Worm (Caenorhabditis elegans) whole organism, L1 larva: ENCODE measurements around the gene T28A11.17.

Experiments
- C04F5.9 ChIP-seq: sonication (generic microtip); optimal IDR thresholded peaks from 2 replicates; lab custom pipeline; 2016; ENCODE audit warnings: missing genetic modification characterization, missing compliant biosample characterization
- F16B12.6 ChIP-seq: fragments of 150-350 bp; optimal IDR thresholded peaks from 2 replicates; lab custom pipeline; 2014; ENCODE audit warnings: missing biosample characterization, missing genetic modification characterization
- Y116A8C.19 ChIP-seq: sonication (generic microtip); optimal IDR thresholded peaks from 2 replicates; lab custom pipeline; 2016; ENCODE audit warnings: missing compliant biosample characterization, missing genetic modification characterization, borderline replicate concordance
- aly-2 ChIP-seq: fragments of 150-350 bp; optimal IDR thresholded peaks from 2 replicates; lab custom pipeline; 2014; ENCODE audit warnings: missing biosample characterization, missing genetic modification characterization
- ama-1 ChIP-seq: fragments of 150-350 bp; optimal IDR thresholded peaks from 2 replicates; lab custom pipeline; 2014
- blmp-1 ChIP-seq: fragments of 150-350 bp; optimal IDR thresholded peaks from 2 replicates; lab custom pipeline; 2014; ENCODE audit warnings: missing biosample characterization, missing genetic modification characterization
- ceh-63 ChIP-seq: fragments of 200-800 bp; sonication (Bioruptor generic); optimal IDR thresholded peaks from 2 replicates; lab custom pipeline; 2018; ENCODE audit warnings: mild to moderate bottlenecking, missing genetic modification characterization, missing compliant biosample characterization
- ceh-8 ChIP-seq: fragments of 200-800 bp; sonication (Bioruptor generic); optimal IDR thresholded peaks from 2 replicates; lab custom pipeline; 2018; ENCODE audit warnings: mild to moderate bottlenecking, missing genetic modification characterization, moderate library complexity, missing compliant biosample characterization
- ceh-90 ChIP-seq: sonication (generic microtip); optimal IDR thresholded peaks from 2 replicates; lab custom pipeline; 2016; ENCODE audit warnings: missing genetic modification characterization, missing compliant biosample characterization
- ces-1 ChIP-seq: fragments of 150-350 bp; optimal IDR thresholded peaks from 2 replicates; lab custom pipeline; 2014; ENCODE audit warnings: missing biosample characterization, missing genetic modification reagents, missing genetic modification characterization
- dpl-1 ChIP-seq, 3 experiments: fragments of 150-350 bp in 2 of 3; sonication (generic microtip) in 1 of 3; optimal IDR thresholded peaks; 2 replicates each; lab custom pipeline; 2014 to 2017; ENCODE audit warnings: missing biosample characterization in 3 of 3, missing genetic modification characterization in 3 of 3, missing genetic modification reagents in 3 of 3
- dsc-1 ChIP-seq: sonication (generic microtip); optimal IDR thresholded peaks from 2 replicates; lab custom pipeline; 2016; ENCODE audit warnings: mild to moderate bottlenecking, missing genetic modification characterization, missing compliant biosample characterization
- efl-1 ChIP-seq, 4 experiments: fragments of 150-350 bp; optimal IDR thresholded peaks in 3 of 4; peaks in 1 of 4; 1 replicate in 1 of 4; 2 replicates in 3 of 4; lab custom pipeline; 2014; ENCODE audit warnings: missing biosample characterization in 2 of 4, missing genetic modification characterization in 2 of 4, missing genetic modification reagents in 2 of 4
- egl-13 ChIP-seq: sonication (generic microtip); optimal IDR thresholded peaks from 2 replicates; lab custom pipeline; 2016; ENCODE audit warnings: missing genotype, missing genetic modification reagents, missing genetic modification characterization, missing compliant biosample characterization
- fkh-10 ChIP-seq: sonication (generic microtip); optimal IDR thresholded peaks from 2 replicates; lab custom pipeline; 2017; ENCODE audit warnings: missing biosample characterization, missing genetic modification reagents, missing genetic modification characterization
- fkh-8 ChIP-seq: sonication (generic microtip); optimal IDR thresholded peaks from 2 replicates; lab custom pipeline; 2016; ENCODE audit warnings: mild to moderate bottlenecking, missing genetic modification characterization, missing compliant biosample characterization
- fos-1 ChIP-seq: fragments of 150-350 bp; optimal IDR thresholded peaks from 2 replicates; lab custom pipeline; 2014; ENCODE audit warnings: missing biosample characterization, missing genetic modification characterization
- grh-1 ChIP-seq: fragments of 200-800 bp; sonication (Bioruptor generic); IDR thresholded peaks from 2 replicates; pipeline ENCODE4 v1.3.6; 2022; ENCODE audit warnings: missing genetic modification reagents, missing genetic modification characterization, missing compliant biosample characterization
- hlh-4 ChIP-seq: sonication (generic microtip); optimal IDR thresholded peaks from 2 replicates; lab custom pipeline; 2016; ENCODE audit warnings: mild to moderate bottlenecking, missing genetic modification characterization, missing compliant biosample characterization
- hpl-2 ChIP-seq: fragments of 150-350 bp; optimal IDR thresholded peaks from 2 replicates; lab custom pipeline; 2014; ENCODE audit warnings: missing biosample characterization, missing genetic modification reagents, missing genetic modification characterization
- irx-1 ChIP-seq: sonication (generic microtip); optimal IDR thresholded peaks from 2 replicates; lab custom pipeline; 2016; ENCODE audit warnings: missing genetic modification characterization, missing compliant biosample characterization
- isw-1 ChIP-seq: fragments of 200-800 bp; sonication (Bioruptor generic); IDR thresholded peaks from 2 replicates; pipeline ENCODE4 v1.3.6; 2022; ENCODE audit warnings: missing genetic modification characterization, missing compliant biosample characterization
- jun-1 ChIP-seq: fragments of 150-350 bp; optimal IDR thresholded peaks from 2 replicates; lab custom pipeline; 2014; ENCODE audit warnings: missing biosample characterization, missing genetic modification reagents, missing genetic modification characterization
- lin-15B ChIP-seq: fragments of 150-350 bp; sonication (generic microtip); optimal IDR thresholded peaks from 3 replicates; lab custom pipeline; 2014; ENCODE audit warnings: missing biosample characterization, missing genetic modification characterization
- lin-39 ChIP-seq: fragments of 150-350 bp; optimal IDR thresholded peaks from 2 replicates; lab custom pipeline; 2014; ENCODE audit warnings: missing biosample characterization, missing genetic modification reagents, missing genetic modification characterization
- mdl-1 ChIP-seq, 2 experiments: fragments of 150-350 bp; optimal IDR thresholded peaks; 2 replicates each; lab custom pipeline; 2014 to 2017; ENCODE audit warnings: missing biosample characterization in 2 of 2, missing genetic modification characterization in 2 of 2, inconsistent platforms in 1 of 2
- mep-1 ChIP-seq: fragments of 150-350 bp; optimal IDR thresholded peaks from 2 replicates; lab custom pipeline; 2014; ENCODE audit warnings: missing biosample characterization, missing genetic modification characterization
- nhr-12 ChIP-seq: sonication (generic microtip); optimal IDR thresholded peaks from 2 replicates; lab custom pipeline; 2017; ENCODE audit warnings: missing biosample characterization, missing genetic modification characterization
- nhr-20 ChIP-seq: sonication (generic microtip); optimal IDR thresholded peaks from 2 replicates; lab custom pipeline; 2016; ENCODE audit warnings: mild to moderate bottlenecking, missing genetic modification characterization, missing compliant biosample characterization
- nhr-237 ChIP-seq: fragments of 150-350 bp; optimal IDR thresholded peaks from 2 replicates; lab custom pipeline; 2014; ENCODE audit warnings: missing biosample characterization, missing genetic modification characterization
- nhr-76 ChIP-seq: sonication (generic microtip); optimal IDR thresholded peaks from 2 replicates; lab custom pipeline; 2017; ENCODE audit warnings: missing biosample characterization, missing genetic modification characterization
- nhr-77 ChIP-seq: fragments of 150-350 bp; optimal IDR thresholded peaks from 2 replicates; lab custom pipeline; 2014; ENCODE audit warnings: missing biosample characterization, missing genetic modification characterization
- nhr-85 ChIP-seq: sonication (generic microtip); peaks from one replicate; lab custom pipeline; 2016; ENCODE audit warnings: missing genetic modification characterization, inconsistent platforms, missing compliant biosample characterization
- pag-3 ChIP-seq: sonication (generic microtip); optimal IDR thresholded peaks from 2 replicates; lab custom pipeline; 2017; ENCODE audit warnings: missing genetic modification characterization, mild to moderate bottlenecking, missing compliant biosample characterization, antibody characterized with exemption, borderline replicate concordance; ENCODE audit not compliant: insufficient read depth
- pax-3 ChIP-seq: fragments of 200-800 bp; sonication (Bioruptor generic); optimal IDR thresholded peaks from 2 replicates; lab custom pipeline; 2018; ENCODE audit warnings: mild to moderate bottlenecking, missing genetic modification characterization, moderate library complexity, missing compliant biosample characterization
- pqm-1 ChIP-seq: sonication (generic microtip); optimal IDR thresholded peaks from 3 replicates; lab custom pipeline; 2017; ENCODE audit warnings: missing biosample characterization, missing genetic modification characterization
- snpc-4 ChIP-seq: fragments of 150-350 bp; optimal IDR thresholded peaks from 2 replicates; lab custom pipeline; 2014; ENCODE audit warnings: missing biosample characterization, missing genetic modification characterization
- sox-4 ChIP-seq: sonication (generic microtip); optimal IDR thresholded peaks from 2 replicates; lab custom pipeline; 2016; ENCODE audit warnings: missing genetic modification characterization, missing compliant biosample characterization
- tlp-1 ChIP-seq: fragments of 150-350 bp; optimal IDR thresholded peaks from 2 replicates; lab custom pipeline; 2014; ENCODE audit warnings: missing biosample characterization, missing genetic modification characterization
- unc-62 ChIP-seq: fragments of 150-350 bp; optimal IDR thresholded peaks from 2 replicates; lab custom pipeline; 2014; ENCODE audit warnings: missing biosample characterization, missing genetic modification reagents, missing genetic modification characterization
- unc-98 ChIP-seq: fragments of 200-800 bp; sonication (Bioruptor generic); IDR thresholded peaks from 2 replicates; pipeline ENCODE4 v1.3.6; 2022; ENCODE audit warnings: missing genetic modification characterization, missing compliant biosample characterization
- vab-15 ChIP-seq: sonication (generic microtip); optimal IDR thresholded peaks from 2 replicates; lab custom pipeline; 2017; ENCODE audit warnings: missing genotype, mild to moderate bottlenecking, missing genetic modification characterization, missing compliant biosample characterization
- zag-1 ChIP-seq: fragments of 150-350 bp; optimal IDR thresholded peaks from 2 replicates; lab custom pipeline; 2014; ENCODE audit warnings: missing biosample characterization, missing genetic modification characterization
- ztf-11 ChIP-seq, 2 experiments: sonication (generic microtip); optimal IDR thresholded peaks; 2 replicates each; lab custom pipeline; 2016 to 2017; ENCODE audit warnings: missing genetic modification characterization in 2 of 2, missing biosample characterization in 1 of 2, missing compliant biosample characterization in 1 of 2
- ztf-4 ChIP-seq: fragments of 150-350 bp; optimal IDR thresholded peaks from 2 replicates; lab custom pipeline; 2014; ENCODE audit warnings: missing biosample characterization, missing genetic modification characterization

T28A11.17 gene

DNA sequence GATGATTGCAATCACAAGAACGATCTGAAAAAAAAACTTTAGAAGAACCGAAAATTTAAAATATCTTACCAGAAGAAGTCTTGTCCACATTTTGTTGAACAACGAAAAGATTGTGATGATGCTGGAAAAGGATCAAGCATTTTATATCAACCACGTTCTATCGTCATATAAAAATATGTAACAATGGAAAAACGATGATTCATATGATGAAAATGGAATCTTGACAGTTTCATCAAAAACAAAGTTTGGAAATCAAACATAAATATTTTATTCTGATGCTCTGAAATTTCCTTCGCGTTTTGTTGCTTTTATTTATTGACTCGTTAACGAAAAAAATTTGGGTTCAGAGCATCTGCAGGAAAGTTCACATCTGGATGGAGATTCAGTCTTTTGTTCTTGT lies 29.5 kb downstream of the T28A11.17 start, which contains the start of the genes K08D9.9 and str-16:
TSS of gene K08D9.9 (minus strand) at position 101 of the 400 bp plus-strand sequence.
TSS of gene str-16 (plus strand) at position 266 of the 400 bp plus-strand sequence.
- TF ChIP-seq fkh-10 (GFP tag; lab: Kevin White, UChicago) (no peak), aly-2 (tag; lab: Kevin White, UChicago) (no peak), nhr-237 (tag; lab: Kevin White, UChicago) (no peak), irx-1 (tag; lab: Kevin White, UChicago) (no peak), fkh-8 (tag; lab: Kevin White, UChicago) (no peak), lin-15B (tag; lab: Kevin White, UChicago) (no peak), sox-4 (tag; lab: Kevin White, UChicago) (no peak), nhr-77 (tag; lab: Kevin White, UChicago) (no peak), jun-1 (tag; lab: Kevin White, UChicago) (no peak)

ce11 chrV:3234887-3235286 lies 31.2 kb downstream of the T28A11.17 start, which contains the start of gene K08D9.6:
TSS of gene K08D9.6 (minus strand) at chrV:3234987.
- TF ChIP-seq vab-15 (tag; lab: Kevin White, UChicago) (no peak), snpc-4 (tag; lab: Kevin White, UChicago) (no peak), ceh-63 (GFP tag; lab: Kevin White, UChicago) (no peak), dsc-1 (tag; lab: Kevin White, UChicago) (no peak), ces-1 (no peak), unc-98 (GFP tag; lab: Robert Waterston, UW) (no peak), F16B12.6 (no peak), pax-3 (tag; lab: Kevin White, UChicago) (no peak), zag-1 (no peak), lin-39 (tag; lab: Kevin White, UChicago) (no peak), mdl-1 (tag; optimal IDR thresholded peaks at IDR 0.05; lab: Kevin White, UChicago) (no peak), ztf-4 (tag; lab: Kevin White, UChicago) (no peak)

DNA sequence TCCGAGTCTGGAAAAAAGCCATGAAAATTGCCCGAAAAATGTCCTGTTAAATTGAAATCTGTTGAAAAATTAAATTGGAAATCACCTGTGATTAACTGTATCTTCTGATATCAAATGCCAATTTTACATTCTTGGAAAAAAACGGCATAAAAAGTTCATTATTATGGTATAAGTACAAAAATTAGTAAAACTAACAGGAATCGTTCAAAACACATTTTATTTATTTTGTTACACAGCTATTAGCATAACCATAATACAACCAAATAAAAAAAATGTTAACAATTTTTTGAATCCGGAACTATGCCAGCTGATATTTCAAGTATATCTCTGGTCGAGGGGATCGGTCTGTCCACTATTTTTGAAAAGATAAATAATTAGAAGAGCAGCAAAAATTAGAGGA lies 35.5 kb downstream of the T28A11.17 start, which contains the start of gene K08D9.10:
TSS of gene K08D9.10 (plus strand) at position 301 of the 400 bp plus-strand sequence.
- TF ChIP-seq Y116A8C.19 (tag; lab: Kevin White, UChicago) = no peak
- no peak for TF ChIP-seq unc-62
- TF ChIP-seq snpc-4 (tag; lab: Kevin White, UChicago) = no peak
- TF ChIP-seq hlh-4 (tag; lab: Kevin White, UChicago) = no peak
- TF ChIP-seq, all 84 proteins: peak for 0

DNA sequence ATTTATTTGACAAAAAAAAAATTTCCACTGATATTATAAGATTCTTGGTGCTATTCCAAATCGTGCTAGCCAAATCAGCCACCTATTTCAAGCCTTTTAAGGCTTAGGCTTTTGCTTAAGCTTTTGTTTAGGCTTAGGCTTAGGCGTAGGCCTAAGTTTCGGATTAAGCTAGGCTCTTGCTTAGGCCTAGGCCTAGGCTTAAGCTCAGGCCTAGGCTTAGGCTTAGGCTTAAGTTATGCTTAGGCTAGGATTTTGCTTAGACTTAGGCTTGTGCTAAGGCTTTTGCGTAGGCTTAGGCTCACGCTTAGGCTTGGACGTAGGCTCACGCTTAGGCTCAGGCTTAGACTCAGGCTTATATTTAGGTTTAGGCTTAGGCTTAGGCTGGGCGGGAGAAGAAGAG lies 35.9 kb downstream of the T28A11.17 start:
- TF ChIP-seq pag-3 (tag; lab: Kevin White, UChicago) (no peak), hlh-4 (tag; lab: Kevin White, UChicago) (no peak), fkh-10 (GFP tag; lab: Kevin White, UChicago) (no peak), vab-15 (tag; lab: Kevin White, UChicago) (no peak), unc-62 (no peak), ama-1 (lab: Kevin White, UChicago) (no peak), isw-1 (no peak), nhr-12 (tag; lab: Kevin White, UChicago) (no peak), fos-1 (no peak), nhr-20 (tag; lab: Kevin White, UChicago) (no peak), blmp-1 (no peak), pqm-1 (tag; lab: Kevin White, UChicago) (no peak), dsc-1 (tag; lab: Kevin White, UChicago) (no peak), unc-98 (GFP tag; lab: Robert Waterston, UW) (no peak), lin-39 (tag; lab: Kevin White, UChicago) (no peak), ceh-8 (GFP tag; lab: Kevin White, UChicago) (no peak), hpl-2 (no peak)

DNA sequence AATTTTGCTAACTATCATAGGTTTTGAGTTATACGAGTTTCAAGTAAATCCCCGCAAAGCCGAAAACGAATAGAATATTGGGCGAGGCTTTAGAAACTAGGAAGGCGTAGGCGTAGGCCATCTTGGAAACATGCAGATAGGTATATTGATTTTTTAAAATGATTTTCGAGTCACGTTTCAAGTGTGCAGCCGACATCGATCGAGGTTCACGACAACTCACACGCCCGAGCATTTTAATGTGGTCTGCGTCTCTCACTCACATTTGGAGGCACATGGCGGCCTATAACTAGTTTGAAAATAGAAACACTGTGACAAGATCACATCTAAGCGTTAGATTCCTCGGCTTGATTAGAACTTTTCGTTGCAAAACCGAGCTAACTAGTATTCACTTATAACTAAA lies 38.7 kb downstream of the T28A11.17 start, which contains the start of gene K08D9.2:
TSS of gene K08D9.2 (plus strand) at position 301 of the 400 bp plus-strand sequence.
- no peak for TF ChIP-seq unc-62
- no peak for TF ChIP-seq egl-13 (tag; lab: Kevin White, UChicago)
- TF ChIP-seq ztf-4 (tag; lab: Kevin White, UChicago) = no peak
- TF ChIP-seq ztf-11 (tag; optimal IDR thresholded peaks at IDR 0.05; lab: Kevin White, UChicago) = no peak
- TF ChIP-seq mep-1 = no peak
- no peak for TF ChIP-seq tlp-1 (tag; lab: Kevin White, UChicago)
- no peak for TF ChIP-seq efl-1 (optimal IDR thresholded peaks at IDR 0.05; lab: Kevin White, UChicago)
- no peak for TF ChIP-seq efl-1 (GFP tag; optimal IDR thresholded peaks at IDR 0.05 in 1 of 2; lab: Kevin White, UChicago)
- no peak for TF ChIP-seq C04F5.9
- no peak for TF ChIP-seq grh-1 (GFP tag; lab: Robert Waterston, UW)
- TF ChIP-seq hpl-2 = no peak
- no peak for TF ChIP-seq dpl-1 (GFP tag; optimal IDR thresholded peaks at IDR 0.05; lab: Kevin White, UChicago)
- TF ChIP-seq isw-1 = no peak
- TF ChIP-seq nhr-12 (tag; lab: Kevin White, UChicago) = no peak
- TF ChIP-seq nhr-76 (tag; lab: Kevin White, UChicago) = no peak
- TF ChIP-seq jun-1 (tag; lab: Kevin White, UChicago) = no peak
- no peak for TF ChIP-seq nhr-85 (tag; lab: Kevin White, UChicago)
- no peak for TF ChIP-seq ceh-90
